Fruit fly (Drosophila melanogaster) whole organism, pupa: Measurements from ENCODE around the gene CG16711.

Experiments used
- CG10348 ChIP-seq: fragments of 200-800 bp; sonication (Bioruptor generic); IDR thresholded peaks from 2 replicates; pipeline ENCODE4 v1.3.6; 2022; ENCODE audit warnings: missing biosample characterization, missing genetic modification characterization
- CG12605 ChIP-seq: fragments of 200-800 bp; sonication (Bioruptor generic); IDR thresholded peaks from 2 replicates; pipeline ENCODE4 v1.3.6; 2022; ENCODE audit warnings: missing biosample characterization, missing genetic modification characterization
- CG13204 ChIP-seq: fragments of 200-800 bp; sonication (Bioruptor generic); optimal IDR thresholded peaks from 2 replicates; lab custom pipeline; 2018; ENCODE audit warnings: missing biosample characterization, mild to moderate bottlenecking, missing genetic modification characterization, moderate library complexity
- CG14655 ChIP-seq: fragments of 200-800 bp; sonication (Bioruptor generic); optimal IDR thresholded peaks from 3 replicates; lab custom pipeline; 2017; ENCODE audit warnings: mild to moderate bottlenecking, missing biosample characterization, missing genetic modification reagents, missing genetic modification characterization
- CG15710 ChIP-seq: fragments of 200-800 bp; sonication (Bioruptor generic); optimal IDR thresholded peaks from 2 replicates; lab custom pipeline; 2018; ENCODE audit warnings: missing biosample characterization, mild to moderate bottlenecking, missing genetic modification characterization, moderate library complexity
- CG17806 ChIP-seq: fragments of 200-800 bp; sonication (Bioruptor generic); optimal IDR thresholded peaks from 2 replicates; lab custom pipeline; 2018; ENCODE audit warnings: missing biosample characterization, mild to moderate bottlenecking, missing genetic modification characterization, moderate library complexity
- CG32121 ChIP-seq: fragments of 200-800 bp; sonication (Bioruptor generic); IDR thresholded peaks from 2 replicates; pipeline ENCODE4 v1.3.6; 2022; ENCODE audit warnings: missing biosample characterization, missing genetic modification characterization
- CG34367 ChIP-seq: fragments of 200-800 bp; sonication (Bioruptor generic); optimal IDR thresholded peaks from 2 replicates; lab custom pipeline; 2018; ENCODE audit warnings: missing biosample characterization, mild to moderate bottlenecking, missing genetic modification characterization
- CG4496 ChIP-seq: fragments of 200-800 bp; sonication (Bioruptor generic); IDR thresholded peaks from 3 replicates; pipeline ENCODE4 v1.3.6; 2022; ENCODE audit warnings: missing biosample characterization, missing genetic modification characterization
- CG8159 ChIP-seq: fragments of 200-800 bp; sonication (Bioruptor generic); optimal IDR thresholded peaks from 3 replicates; lab custom pipeline; 2018; ENCODE audit warnings: missing biosample characterization, mild to moderate bottlenecking, missing genetic modification characterization, moderate library complexity
- CG8301 ChIP-seq: fragments of 200-800 bp; sonication (Bioruptor generic); optimal IDR thresholded peaks from 2 replicates; lab custom pipeline; 2018; ENCODE audit warnings: missing biosample characterization, mild to moderate bottlenecking, missing genetic modification characterization
- CG9948 ChIP-seq: fragments of 200-800 bp; sonication (Bioruptor generic); optimal IDR thresholded peaks from 2 replicates; lab custom pipeline; 2018; ENCODE audit warnings: missing biosample characterization, mild to moderate bottlenecking, missing genetic modification characterization, moderate library complexity
- D1 ChIP-seq: fragments of 200-800 bp; sonication (Bioruptor generic); optimal IDR thresholded peaks from 2 replicates; lab custom pipeline; 2018; ENCODE audit warnings: missing biosample characterization, mild to moderate bottlenecking, missing genetic modification characterization, moderate library complexity
- EcR ChIP-seq: fragments of 200-800 bp; sonication (Bioruptor generic); optimal IDR thresholded peaks from 3 replicates; lab custom pipeline; 2019; ENCODE audit warnings: missing biosample characterization, missing genetic modification characterization, mild to moderate bottlenecking, moderate library complexity, missing genetic modification reagents
- Ets98B ChIP-seq: fragments of 200-800 bp; sonication (Bioruptor generic); IDR thresholded peaks from 2 replicates; pipeline ENCODE4 v1.3.6; 2022; ENCODE audit warnings: missing biosample characterization, missing genetic modification characterization
- Pif1A ChIP-seq: fragments of 200-800 bp; sonication (Bioruptor generic); optimal IDR thresholded peaks from 3 replicates; lab custom pipeline; 2016; ENCODE audit warnings: missing biosample characterization, missing genetic modification characterization
- Pif1B ChIP-seq: fragments of 200-800 bp; sonication (Bioruptor generic); optimal IDR thresholded peaks from 3 replicates; lab custom pipeline; 2016; ENCODE audit warnings: missing biosample characterization, missing genetic modification characterization
- Snoo ChIP-seq: fragments of 200-800 bp; sonication (Bioruptor generic); optimal IDR thresholded peaks from 3 replicates; lab custom pipeline; 2017; ENCODE audit warnings: missing biosample characterization, mild to moderate bottlenecking, missing genetic modification characterization, inconsistent platforms
- fd96Ca ChIP-seq: fragments of 200-800 bp; sonication (Bioruptor generic); IDR thresholded peaks from 3 replicates; pipeline ENCODE4 v1.3.6; 2022; ENCODE audit warnings: missing biosample characterization, missing genetic modification characterization
- gl ChIP-seq: fragments of 200-800 bp; sonication (Bioruptor generic); optimal IDR thresholded peaks from 2 replicates; lab custom pipeline; 2018; ENCODE audit warnings: missing biosample characterization, mild to moderate bottlenecking, missing genetic modification characterization
- rn ChIP-seq: fragments of 200-800 bp; sonication (Bioruptor generic); IDR thresholded peaks from 2 replicates; pipeline ENCODE4 v1.3.6; 2022; ENCODE audit warnings: missing biosample characterization, missing genetic modification characterization

The CG16711 gene

DNA sequence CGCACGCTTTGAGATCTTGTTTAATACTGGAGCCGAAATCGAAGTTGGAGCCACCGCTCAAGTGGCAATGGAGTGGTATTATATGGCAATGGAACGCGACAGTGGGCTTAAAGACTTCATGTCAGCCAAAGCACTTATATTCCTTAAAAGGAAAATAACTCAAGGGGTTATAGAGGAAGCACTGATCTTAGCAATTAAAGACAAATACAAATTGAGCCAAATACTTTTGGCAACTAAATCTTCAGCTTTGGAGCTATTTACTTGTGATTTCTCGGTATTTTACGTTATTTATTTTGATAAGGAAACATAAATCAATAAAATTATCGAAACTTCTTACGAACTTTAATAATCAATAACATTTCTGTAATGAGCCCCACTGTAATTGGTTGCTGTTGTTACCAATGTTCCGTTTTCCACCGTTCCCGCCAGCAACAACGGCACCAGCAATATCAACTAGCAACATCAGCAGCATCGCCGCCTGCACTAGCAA is 40.0 kb downstream of the CG16711 start:
- TF ChIP-seq rn: peak; percentile 89
- TF ChIP-seq CG8159 (tag; lab: Kevin White, UChicago): peak; percentile 98
- peak; percentile 95 for TF ChIP-seq fd96Ca (GFP tag; lab: Robert Waterston, UW)
- peak; percentile 96 for TF ChIP-seq D1 (tag; lab: Kevin White, UChicago)
- peak; percentile 61 for TF ChIP-seq CG13204 (GFP tag; lab: Kevin White, UChicago)
- peak; percentile 95 for TF ChIP-seq CG17806 (tag; lab: Kevin White, UChicago)
- TF ChIP-seq CG14655: peak; percentile 100
- no peak for TF ChIP-seq EcR (GFP tag; lab: Kevin White, UChicago)
- TF ChIP-seq CG9948 (tag; lab: Kevin White, UChicago): peak; percentile 97
- peak; percentile 76 for TF ChIP-seq CG10348 (GFP tag; lab: Robert Waterston, UW)
- peak; percentile 83 for TF ChIP-seq Snoo (tag; lab: Kevin White, UChicago)
- peak; percentile 90 for TF ChIP-seq CG12605 (GFP tag; lab: Robert Waterston, UW)
- TF ChIP-seq CG8301 (tag; lab: Kevin White, UChicago): peak; percentile 98
- TF ChIP-seq CG15710: peak; percentile 94
- TF ChIP-seq Pif1B (GFP tag; lab: Kevin White, UChicago): peak; percentile 94
- TF ChIP-seq CG34367 (tag; lab: Kevin White, UChicago): peak; percentile 77
- peak; percentile 92 for TF ChIP-seq Ets98B
- TF ChIP-seq Pif1A: peak; percentile 97
- peak; percentile 96 for TF ChIP-seq CG32121 (GFP tag; lab: Robert Waterston, UW)
- TF ChIP-seq CG4496 (GFP tag; lab: Robert Waterston, UW): peak; percentile 95
- TF ChIP-seq gl (tag; lab: Kevin White, UChicago): peak; percentile 91

DNA sequence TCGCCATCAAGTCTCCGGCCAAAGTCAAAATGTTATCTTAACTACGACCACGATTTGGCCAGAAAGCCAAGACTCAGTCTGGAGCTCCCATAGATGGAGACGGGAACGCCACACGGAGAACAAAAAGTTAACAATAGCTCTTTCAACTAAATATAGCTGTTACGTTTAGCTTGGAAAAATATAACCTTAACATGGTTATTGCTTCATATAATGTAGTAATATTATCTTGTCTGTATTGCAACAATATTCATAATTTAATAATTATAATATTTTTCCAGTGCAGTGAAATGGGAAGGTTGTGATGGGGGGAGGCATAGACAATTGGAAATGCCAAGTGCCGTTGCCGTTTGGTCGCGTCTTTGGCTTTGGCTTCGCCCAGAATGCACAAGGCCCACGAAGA is 41.3 kb downstream of the CG16711 start:
- TF ChIP-seq EcR (GFP tag; lab: Kevin White, UChicago): no peak
- TF ChIP-seq Snoo (tag; lab: Kevin White, UChicago): no peak
- no peak for TF ChIP-seq D1 (tag; lab: Kevin White, UChicago)
- no peak for TF ChIP-seq gl (tag; lab: Kevin White, UChicago)
- peak; percentile 43 for TF ChIP-seq CG17806 (tag; lab: Kevin White, UChicago)
- TF ChIP-seq CG32121 (GFP tag; lab: Robert Waterston, UW): peak; percentile 65
- TF ChIP-seq CG10348 (GFP tag; lab: Robert Waterston, UW): no peak
- TF ChIP-seq CG9948 (tag; lab: Kevin White, UChicago): peak; percentile 45
- peak; percentile 22 for TF ChIP-seq CG15710
- peak; percentile 65 for TF ChIP-seq CG12605 (GFP tag; lab: Robert Waterston, UW)
- TF ChIP-seq Pif1B (GFP tag; lab: Kevin White, UChicago): peak; percentile 13
- TF ChIP-seq Ets98B: peak; percentile 80
- TF ChIP-seq CG34367 (tag; lab: Kevin White, UChicago): peak; percentile 9
- no peak for TF ChIP-seq CG13204 (GFP tag; lab: Kevin White, UChicago)
- peak; percentile 24 for TF ChIP-seq CG8159 (tag; lab: Kevin White, UChicago)
- TF ChIP-seq CG4496 (GFP tag; lab: Robert Waterston, UW): peak; percentile 73; the same call in 2 of the 3 replicates
- TF ChIP-seq CG8301 (tag; lab: Kevin White, UChicago): peak; percentile 92
- peak; percentile 11 for TF ChIP-seq Pif1A
- TF ChIP-seq CG14655: peak; percentile 89
- TF ChIP-seq rn: 0 out of 2 replicates have a peak, but pooled peaks have one; percentile 35
- 0 out of 3 replicates have a peak, but pooled peaks have one; percentile 45 for TF ChIP-seq fd96Ca (GFP tag; lab: Robert Waterston, UW)

DNA sequence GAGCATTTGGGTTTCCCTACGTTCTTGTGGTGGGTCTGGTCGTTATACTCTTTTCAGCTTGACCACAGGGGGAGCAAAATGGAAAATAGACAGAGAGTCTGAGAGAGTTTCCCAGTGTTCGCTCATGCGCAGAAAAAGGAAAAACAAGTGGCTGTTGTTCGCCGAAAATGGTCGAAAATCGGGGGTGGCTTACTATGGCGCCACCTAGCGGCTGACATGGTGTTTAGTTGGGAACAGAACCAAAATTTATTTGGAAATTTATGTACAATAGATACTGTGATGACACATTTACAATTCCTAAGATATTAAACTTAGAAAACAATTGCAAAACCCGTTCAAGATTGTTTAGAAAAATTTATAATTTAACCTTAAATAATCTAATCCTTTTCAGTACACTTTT is 47.5 kb downstream of the CG16711 start:
- 0 out of 3 replicates have a peak, but pooled peaks have one; percentile 11 for TF ChIP-seq CG4496 (GFP tag; lab: Robert Waterston, UW)
- TF ChIP-seq fd96Ca (GFP tag; lab: Robert Waterston, UW): no peak
- TF ChIP-seq CG17806 (tag; lab: Kevin White, UChicago): no peak
- TF ChIP-seq, all 21 proteins: peak for 1
